Comparison of ENCODE assay signal across 3 worm cellular contexts in genomic region chrII:11534429-11535099, ce11.
A peak's percentile ranks its signal among the peaks of the same experiment; 100 is the strongest.
TF ChIP-seq lines count a peak whose summit lies in the region.
"Not testable (repeated sequence)": the region's sequence is repeated elsewhere in the genome, so short reads cannot be mapped to it uniquely, and the experiment has no call there.

Y62F5A.12 (minus strand) TSS chrII:11534479.

TF ChIP-seq in whole organism, L2 larva, 48 proteins besides CTCF, POLR2A, EP300 and RAD21 (continued from another document):
- TF ChIP-seq mdl-1 (tag; optimal IDR thresholded peaks at IDR 0.05; lab: Kevin White, UChicago), result peak in 1 of 2 experiments; percentile 58
- peak; percentile 50 for TF ChIP-seq sem-4 (tag; optimal IDR thresholded peaks at IDR 0.05; lab: Kevin White, UChicago)
- peak; percentile 5 for TF ChIP-seq mab-5 (tag; optimal IDR thresholded peaks at IDR 0.05; lab: Kevin White, UChicago)

TF ChIP-seq in whole organism, L4 larva, 104 proteins besides CTCF, POLR2A, EP300 and RAD21 (continued from another document):
- peak; percentile 93 for TF ChIP-seq arid-1 (GFP tag; conservative IDR thresholded peaks at IDR 0.05; lab: Robert Waterston, UW)
- TF ChIP-seq egl-43 (GFP tag; IDR thresholded peaks at IDR 0.05; lab: Robert Waterston, UW), result peak; percentile 93
- peak; percentile 96 for TF ChIP-seq madf-9 (GFP tag; conservative IDR thresholded peaks at IDR 0.05; lab: Robert Waterston, UW)
- peak; percentile 68 for TF ChIP-seq nhr-11 (tag; optimal IDR thresholded peaks at IDR 0.05; lab: Kevin White, UChicago)
- TF ChIP-seq unc-130 (GFP tag; optimal IDR thresholded peaks at IDR 0.05; lab: Kevin White, UChicago), result peak; percentile 84
- TF ChIP-seq hlh-11 (tag; optimal IDR thresholded peaks at IDR 0.05; lab: Kevin White, UChicago), result peak; percentile 65
- TF ChIP-seq dmd-9 (GFP tag; IDR thresholded peaks at IDR 0.05; lab: Robert Waterston, UW), result peak; percentile 98
- TF ChIP-seq mep-1 (tag; optimal IDR thresholded peaks at IDR 0.05; lab: Kevin White, UChicago), result peak; percentile 85
- peak; percentile 94; the same call in 1 of the 2 replicates for TF ChIP-seq nhr-42 (GFP tag; IDR thresholded peaks at IDR 0.05; lab: Robert Waterston, UW)
- peak; percentile 59 for TF ChIP-seq dve-1 (tag; optimal IDR thresholded peaks at IDR 0.05; lab: Kevin White, UChicago; ENCODE audit: insufficient read depth)
- peak; percentile 82 for TF ChIP-seq snpc-1.2 (GFP tag; IDR thresholded peaks at IDR 0.05; lab: Robert Waterston, UW)
- TF ChIP-seq T26A8.4 (GFP tag; IDR thresholded peaks at IDR 0.05; lab: Robert Waterston, UW), result peak; percentile 78
- TF ChIP-seq hlh-30 (tag; optimal IDR thresholded peaks at IDR 0.05; lab: Kevin White, UChicago; ENCODE audit: insufficient read depth), result peak; percentile 67
- TF ChIP-seq lin-29 (GFP tag; IDR thresholded peaks at IDR 0.05; lab: Robert Waterston, UW), result peak; percentile 55; the same call in 1 of the 2 replicates
- peak; percentile 88; the same call in 1 of the 2 replicates for TF ChIP-seq tag-97 (GFP tag; IDR thresholded peaks at IDR 0.05; lab: Robert Waterston, UW)
- TF ChIP-seq ces-1 (GFP tag; optimal IDR thresholded peaks at IDR 0.05; lab: Kevin White, UChicago), result peak; percentile 27
- peak; percentile 69 for TF ChIP-seq lin-13 (GFP tag; optimal IDR thresholded peaks at IDR 0.05; lab: Kevin White, UChicago)
- peak; percentile 67 for TF ChIP-seq set-16 (GFP tag; IDR thresholded peaks at IDR 0.05; lab: Robert Waterston, UW)
- TF ChIP-seq aha-1 (tag; lab: Kevin White, UChicago), result peak; percentile 99
- TF ChIP-seq hif-1 (tag; optimal IDR thresholded peaks at IDR 0.05; lab: Kevin White, UChicago), result peak in 1 of 2 experiments; percentile 93
- TF ChIP-seq Y105C5A.15 (GFP tag; IDR thresholded peaks at IDR 0.05; lab: Robert Waterston, UW), result peak; percentile 70; the same call in 1 of the 2 replicates
- peak; percentile 92 for TF ChIP-seq zfp-3 (GFP tag; conservative IDR thresholded peaks at IDR 0.05; lab: Robert Waterston, UW)
- peak; percentile 66 for TF ChIP-seq nhr-102 (tag; optimal IDR thresholded peaks at IDR 0.05; lab: Kevin White, UChicago)
- peak; percentile 89 for TF ChIP-seq rbr-2 (tag; optimal IDR thresholded peaks at IDR 0.05; lab: Kevin White, UChicago)
- peak; percentile 80 for TF ChIP-seq mxl-2 (GFP tag; conservative IDR thresholded peaks at IDR 0.05; lab: Robert Waterston, UW)
- TF ChIP-seq nhr-48 (tag; optimal IDR thresholded peaks at IDR 0.05; lab: Kevin White, UChicago), result peak; percentile 55
- TF ChIP-seq hmg-1.1 (GFP tag; IDR thresholded peaks at IDR 0.05; lab: Robert Waterston, UW), result peak; percentile 93
- TF ChIP-seq pha-4 (GFP tag; IDR thresholded peaks at IDR 0.05; lab: Robert Waterston, UW), result peak; percentile 96
- TF ChIP-seq pha-4, daf-16 (tag; optimal IDR thresholded peaks at IDR 0.05; lab: Kevin White, UChicago): not testable (repeated sequence)
- peak; percentile 39 for TF ChIP-seq lin-15B (tag; optimal IDR thresholded peaks at IDR 0.05; lab: Kevin White, UChicago)
- TF ChIP-seq madf-5 (GFP tag; IDR thresholded peaks at IDR 0.05; lab: Robert Waterston, UW), result peak; percentile 91 to 97
- TF ChIP-seq duxl-1 (tag; optimal IDR thresholded peaks at IDR 0.05; lab: Kevin White, UChicago; ENCODE audit: poor library complexity), result peak; percentile 70
- peak; percentile 71 to 82 for TF ChIP-seq lsy-2 (tag; optimal IDR thresholded peaks at IDR 0.05; lab: Kevin White, UChicago)
- peak in 1 of 2 experiments; percentile 68 for TF ChIP-seq daf-16 (GFP tag; optimal IDR thresholded peaks at IDR 0.05; lab: Kevin White, UChicago)
- 0 out of 2 replicates have a peak, but pooled peaks have one; percentile 80 for TF ChIP-seq Y75B8A.6 (GFP tag; IDR thresholded peaks at IDR 0.05; lab: Robert Waterston, UW)
- TF ChIP-seq F37D6.2 (tag; optimal IDR thresholded peaks at IDR 0.05; lab: Kevin White, UChicago), result peak; percentile 79
- TF ChIP-seq vab-7 (GFP tag; IDR thresholded peaks at IDR 0.05; lab: Robert Waterston, UW), result peak; percentile 96
- TF ChIP-seq dpl-1 (GFP tag; optimal IDR thresholded peaks at IDR 0.05; lab: Kevin White, UChicago), result peak; percentile 77
- TF ChIP-seq ctbp-1 (GFP tag; IDR thresholded peaks at IDR 0.05; lab: Robert Waterston, UW), result peak; percentile 94
- peak; percentile 95 for TF ChIP-seq tra-1 (GFP tag; IDR thresholded peaks at IDR 0.05; lab: Robert Waterston, UW)
- TF ChIP-seq mxl-3 (GFP tag; optimal IDR thresholded peaks at IDR 0.05; lab: Kevin White, UChicago), result peak; percentile 86
- peak; percentile 99 for TF ChIP-seq mes-2 (tag; optimal IDR thresholded peaks at IDR 0.05; lab: Kevin White, UChicago; ENCODE audit: poor library complexity, severe bottlenecking)
- peak; percentile 93 for TF ChIP-seq D1046.2 (GFP tag; IDR thresholded peaks at IDR 0.05; lab: Robert Waterston, UW)

TF ChIP-seq in whole organism, late embryonic, 69 proteins besides CTCF, POLR2A, EP300 and RAD21 (continued from another document):
- TF ChIP-seq hlh-15 (tag; optimal IDR thresholded peaks at IDR 0.05; lab: Kevin White, UChicago) (peak; percentile 64), unc-3 (GFP tag; conservative IDR thresholded peaks at IDR 0.05; lab: Robert Waterston, UW) (peak; percentile 83), unc-3 (tag; optimal IDR thresholded peaks at IDR 0.05; lab: Kevin White, UChicago) (peak; percentile 66), C08G9.2 (tag; optimal IDR thresholded peaks at IDR 0.05; lab: Kevin White, UChicago) (peak; percentile 97), madf-2 (tag; optimal IDR thresholded peaks at IDR 0.05; lab: Kevin White, UChicago) (peak; percentile 52), unc-86 (tag; optimal IDR thresholded peaks at IDR 0.05; lab: Kevin White, UChicago) (peak; percentile 79), lim-6 (tag; optimal IDR thresholded peaks at IDR 0.05; lab: Kevin White, UChicago) (peak; percentile 98), tbx-2 (tag; optimal IDR thresholded peaks at IDR 0.05; lab: Kevin White, UChicago) (peak; percentile 99), ref-2 (tag; optimal IDR thresholded peaks at IDR 0.05; lab: Kevin White, UChicago) (peak; percentile 98), ceh-34 (tag; optimal IDR thresholded peaks at IDR 0.05; lab: Kevin White, UChicago) (peak; percentile 95), fkh-6 (tag; optimal IDR thresholded peaks at IDR 0.05; lab: Kevin White, UChicago) (peak; percentile 57), hlh-8 (tag; optimal IDR thresholded peaks at IDR 0.05; lab: Kevin White, UChicago) (peak; percentile 89), dmd-4 (tag; optimal IDR thresholded peaks at IDR 0.05; lab: Kevin White, UChicago; ENCODE audit: borderline replicate concordance) (peak; percentile 94), ztf-16 (tag; optimal IDR thresholded peaks at IDR 0.05; lab: Kevin White, UChicago) (peak; percentile 78), ceh-6 (GFP tag; optimal IDR thresholded peaks at IDR 0.05; lab: Kevin White, UChicago) (peak; percentile 45), ceh-45 (GFP tag; IDR thresholded peaks at IDR 0.05; lab: Robert Waterston, UW) (peak; percentile 90), ahr-1 (tag; optimal IDR thresholded peaks at IDR 0.05; lab: Kevin White, UChicago) (peak; percentile 78), nfya-1 (tag; optimal IDR thresholded peaks at IDR 0.05; lab: Kevin White, UChicago) (peak; percentile 35), F13H6.1 (tag; optimal IDR thresholded peaks at IDR 0.05; lab: Kevin White, UChicago) (peak; percentile 96), ceh-14 (tag; optimal IDR thresholded peaks at IDR 0.05; lab: Kevin White, UChicago) (peak; percentile 98), sox-2 (GFP tag; IDR thresholded peaks at IDR 0.05; lab: Robert Waterston, UW) (peak; percentile 35; the same call in 1 of the 2 replicates), syd-9 (tag; optimal IDR thresholded peaks at IDR 0.05; lab: Kevin White, UChicago) (peak; percentile 85), pqm-1 (tag; optimal IDR thresholded peaks at IDR 0.05; lab: Kevin White, UChicago) (peak; percentile 89), sdc-2 (tag; optimal IDR thresholded peaks at IDR 0.05; lab: Kevin White, UChicago) (peak; percentile 9), lin-11 (tag; optimal IDR thresholded peaks at IDR 0.05; lab: Kevin White, UChicago) (peak; percentile 22), tbx-7 (tag; optimal IDR thresholded peaks at IDR 0.05; lab: Kevin White, UChicago) (peak; percentile 92), gmeb-2 (tag; optimal IDR thresholded peaks at IDR 0.05; lab: Kevin White, UChicago) (peak; percentile 65)
